Fruit fly (Drosophila melanogaster) whole organism, embryonic: ENCODE results near the gene Cyp4ac3.

ENCODE experiments used
- CG15479 ChIP-seq: fragments of 200-800 bp; sonication (Bioruptor generic); optimal IDR thresholded peaks from 3 replicates; lab custom pipeline; 2019; ENCODE audit warnings: missing biosample characterization, mild to moderate bottlenecking, missing genetic modification characterization, moderate library complexity
- CG17385 ChIP-seq: fragments of 200-800 bp; sonication (Bioruptor generic); optimal IDR thresholded peaks from 3 replicates; lab custom pipeline; 2018; ENCODE audit warnings: missing biosample characterization, mild to moderate bottlenecking, missing genetic modification characterization
- CG7786 ChIP-seq: fragments of 200-800 bp; sonication (Bioruptor generic); optimal IDR thresholded peaks from 2 replicates; lab custom pipeline; 2016; ENCODE audit warnings: missing biosample characterization, missing genetic modification characterization
- CG7839 ChIP-seq: fragments of 200-800 bp; sonication (Bioruptor generic); optimal IDR thresholded peaks from 3 replicates; lab custom pipeline; 2018; ENCODE audit warnings: missing biosample characterization, mild to moderate bottlenecking, missing genetic modification characterization, moderate library complexity
- CG9609 ChIP-seq: fragments of 200-800 bp; sonication (Bioruptor generic); optimal IDR thresholded peaks from 3 replicates; lab custom pipeline; 2016; ENCODE audit warnings: missing biosample characterization, missing genetic modification characterization
- Lpt ChIP-seq: fragments of >200 bp; optimal IDR thresholded peaks from 2 replicates; lab custom pipeline; 2018; ENCODE audit warnings: missing biosample characterization, missing genetic modification characterization
- YL-1 ChIP-seq: fragments of 200-800 bp; sonication (Bioruptor generic); optimal IDR thresholded peaks from 3 replicates; lab custom pipeline; 2017; ENCODE audit warnings: missing biosample characterization, mild to moderate bottlenecking, missing genetic modification characterization
- bbx ChIP-seq: fragments of 200-800 bp; sonication (Bioruptor generic); IDR thresholded peaks from 2 replicates; pipeline ENCODE4 v1.3.6; 2022; ENCODE audit warnings: missing biosample characterization, missing genetic modification characterization; ENCODE audit not compliant: partially characterized antibody
- jigr1 ChIP-seq: fragments of 200-800 bp; sonication (Bioruptor generic); IDR thresholded peaks from 3 replicates; pipeline ENCODE4 v1.3.6; 2022; ENCODE audit warnings: missing biosample characterization, missing genetic modification characterization
- klu ChIP-seq: fragments of 200-800 bp; sonication (Bioruptor generic); IDR thresholded peaks from 2 replicates; pipeline ENCODE4 v1.3.6; 2022; ENCODE audit warnings: missing biosample characterization, missing genetic modification characterization
- sima ChIP-seq: fragments of 200-800 bp; sonication (Bioruptor generic); optimal IDR thresholded peaks from 2 replicates; lab custom pipeline; 2016; ENCODE audit warnings: missing biosample characterization, missing genetic modification characterization

DNA sequence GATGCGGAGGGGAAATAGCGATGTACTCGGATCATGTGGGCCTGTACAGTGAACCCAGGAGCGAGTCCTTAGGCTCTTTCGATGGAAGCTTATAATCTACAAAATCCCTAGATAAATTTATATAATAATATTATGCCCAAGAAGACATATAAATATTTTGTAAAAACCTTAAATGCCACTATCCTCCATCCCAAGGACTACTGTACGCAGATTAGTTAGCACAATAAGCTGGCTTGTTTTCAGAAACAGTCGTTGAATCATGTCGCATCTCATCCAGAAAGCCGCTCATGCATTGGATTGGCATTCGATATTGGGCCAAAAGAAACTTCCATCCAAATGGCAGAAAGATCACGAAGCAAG is 19.9 kb downstream of the Cyp4ac3 start:
- TF ChIP-seq sima (GFP tag; lab: Kevin White, UChicago) (no peak), CG17385 (GFP tag; lab: Kevin White, UChicago) (no peak), YL-1 (GFP tag; lab: Kevin White, UChicago) (no peak), CG7786 (no peak), klu (no peak), CG7839 (tag; lab: Kevin White, UChicago) (no peak), CG15479 (GFP tag; lab: Kevin White, UChicago) (no peak), Lpt (GFP tag; lab: Kevin White, UChicago) (no peak), jigr1 (GFP tag; lab: Robert Waterston, UW) (no peak), CG9609 (no peak), bbx (no peak)
